Fruit fly (Drosophila melanogaster) whole organism, embryonic: Measurements from ENCODE around the gene Eip63E.

Source experiments
- Adf1 ChIP-seq: fragments of 200-800 bp; sonication (Bioruptor generic); IDR thresholded peaks from 2 replicates; pipeline ENCODE4 v1.3.6; 2022; ENCODE audit warnings: missing biosample characterization, missing genetic modification characterization
- Aef1 ChIP-seq: fragments of 200-800 bp; sonication (Bioruptor generic); IDR thresholded peaks from 3 replicates; pipeline ENCODE4 v1.3.6; 2022; ENCODE audit warnings: missing biosample characterization, missing genetic modification characterization
- Bdp1 ChIP-seq: fragments of 200-800 bp; sonication (Bioruptor generic); optimal IDR thresholded peaks from 3 replicates; lab custom pipeline; 2016; ENCODE audit warnings: missing biosample characterization, missing genetic modification characterization
- Bgb ChIP-seq: fragments of 200-800 bp; sonication (Bioruptor generic); IDR thresholded peaks from 2 replicates; pipeline ENCODE4 v1.3.6; 2022; ENCODE audit warnings: missing biosample characterization, missing genetic modification characterization; ENCODE audit not compliant: partially characterized antibody
- CG10274 ChIP-seq: fragments of 200-800 bp; sonication (Bioruptor generic); optimal IDR thresholded peaks from 3 replicates; lab custom pipeline; 2017; ENCODE audit warnings: missing biosample characterization, mild to moderate bottlenecking, missing genetic modification characterization
- CG10979 ChIP-seq: fragments of 200-800 bp; sonication (Bioruptor generic); optimal IDR thresholded peaks from 2 replicates; lab custom pipeline; 2018; ENCODE audit warnings: missing biosample characterization, mild to moderate bottlenecking, missing genetic modification characterization, moderate library complexity
- CG11456 ChIP-seq: fragments of 200-800 bp; sonication (Bioruptor generic); IDR thresholded peaks from 3 replicates; pipeline ENCODE4 v1.3.6; 2022; ENCODE audit warnings: missing biosample characterization, missing genetic modification characterization
- CG11504 ChIP-seq: fragments of 200-800 bp; sonication (Bioruptor generic); optimal IDR thresholded peaks from 3 replicates; lab custom pipeline; 2019; ENCODE audit warnings: missing biosample characterization, mild to moderate bottlenecking, missing genetic modification characterization, moderate library complexity
- CG12299 ChIP-seq: fragments of 200-800 bp; sonication (Bioruptor generic); optimal IDR thresholded peaks from 2 replicates; lab custom pipeline; 2018; ENCODE audit warnings: missing biosample characterization, mild to moderate bottlenecking, missing genetic modification characterization
- CG16863 ChIP-seq: fragments of 200-800 bp; sonication (Bioruptor generic); optimal IDR thresholded peaks from 3 replicates; lab custom pipeline; 2016; ENCODE audit warnings: missing biosample characterization, missing genetic modification characterization
- CG2116 ChIP-seq: fragments of 200-800 bp; sonication (Bioruptor generic); optimal IDR thresholded peaks from 3 replicates; lab custom pipeline; 2018; ENCODE audit warnings: missing biosample characterization, mild to moderate bottlenecking, missing genetic modification characterization
- CG2120 ChIP-seq: fragments of 200-800 bp; sonication (Bioruptor generic); optimal IDR thresholded peaks from 3 replicates; lab custom pipeline; 2016; ENCODE audit warnings: missing biosample characterization, missing genetic modification characterization
- CG34422 ChIP-seq: fragments of 200-800 bp; sonication (Bioruptor generic); IDR thresholded peaks from 3 replicates; pipeline ENCODE4 v1.3.6; 2022; ENCODE audit warnings: missing biosample characterization, missing genetic modification characterization
- CG6689 ChIP-seq: fragments of 200-800 bp; sonication (Bioruptor generic); IDR thresholded peaks from 2 replicates; pipeline ENCODE4 v1.3.6; 2022; ENCODE audit warnings: missing biosample characterization, missing genetic modification characterization
- CG7271 ChIP-seq: fragments of 200-800 bp; sonication (Bioruptor generic); optimal IDR thresholded peaks from 2 replicates; lab custom pipeline; 2018; ENCODE audit warnings: missing biosample characterization, mild to moderate bottlenecking, missing genetic modification characterization, moderate library complexity
- CG8388 ChIP-seq: fragments of 200-800 bp; sonication (Bioruptor generic); optimal IDR thresholded peaks from 2 replicates; lab custom pipeline; 2019; ENCODE audit warnings: missing biosample characterization, mild to moderate bottlenecking, missing genetic modification characterization, moderate library complexity
- Drgx ChIP-seq: fragments of 200-800 bp; sonication (Bioruptor generic); IDR thresholded peaks from 2 replicates; pipeline ENCODE4 v1.3.6; 2022; ENCODE audit warnings: missing biosample characterization, missing genetic modification characterization
- Ets65A ChIP-seq: fragments of 200-800 bp; sonication (Bioruptor generic); peaks from one replicate; lab custom pipeline; 2016; ENCODE audit warnings: missing biosample characterization, missing genetic modification characterization
- Hey ChIP-seq: fragments of 200-800 bp; sonication (Bioruptor generic); optimal IDR thresholded peaks from 3 replicates; lab custom pipeline; 2018; ENCODE audit warnings: missing biosample characterization, mild to moderate bottlenecking, missing genetic modification characterization
- HmgD ChIP-seq: fragments of 200-800 bp; sonication (Bioruptor generic); optimal IDR thresholded peaks from 3 replicates; lab custom pipeline; 2016; ENCODE audit warnings: missing biosample characterization, missing genetic modification characterization
- Med ChIP-seq: fragments of 200-800 bp; sonication (Bioruptor generic); peaks from one replicate; lab custom pipeline; 2016; ENCODE audit warnings: missing biosample characterization, missing genetic modification characterization, mild to moderate bottlenecking, inconsistent platforms, moderate library complexity
- NFAT ChIP-seq: fragments of 200-800 bp; sonication (Bioruptor generic); IDR thresholded peaks from 2 replicates; pipeline ENCODE4 v1.3.6; 2022; ENCODE audit warnings: missing biosample characterization, missing genetic modification characterization
- NK7.1 ChIP-seq: fragments of 200-800 bp; sonication (Bioruptor generic); optimal IDR thresholded peaks from 3 replicates; lab custom pipeline; 2016; ENCODE audit warnings: missing biosample characterization, missing genetic modification characterization
- PHDP ChIP-seq: fragments of 200-800 bp; sonication (Bioruptor generic); optimal IDR thresholded peaks from 3 replicates; lab custom pipeline; 2018; ENCODE audit warnings: missing biosample characterization, mild to moderate bottlenecking, missing genetic modification characterization, moderate library complexity
- Poxn ChIP-seq: fragments of 200-800 bp; sonication (Bioruptor generic); IDR thresholded peaks from 2 replicates; pipeline ENCODE4 v1.3.6; 2022; ENCODE audit warnings: missing biosample characterization, missing genetic modification characterization
- Usf ChIP-seq: fragments of 200-800 bp; sonication (Bioruptor generic); optimal IDR thresholded peaks from 2 replicates; lab custom pipeline; 2017; ENCODE audit warnings: missing genotype, missing biosample characterization, missing genetic modification characterization
- ab ChIP-seq: fragments of 200-800 bp; sonication (Bioruptor generic); optimal IDR thresholded peaks from 2 replicates; lab custom pipeline; 2016; ENCODE audit warnings: missing biosample characterization, missing genetic modification characterization
- bsh ChIP-seq, 2 experiments: fragments of 200-800 bp; sonication (Bioruptor generic); optimal IDR thresholded peaks; 2 replicates each; lab custom pipeline; 2017 to 2018; ENCODE audit warnings: mild to moderate bottlenecking in 2 of 2, missing biosample characterization in 2 of 2, missing genetic modification characterization in 2 of 2, moderate library complexity in 1 of 2
- chinmo ChIP-seq: fragments of 200-800 bp; sonication (Bioruptor generic); IDR thresholded peaks from 4 replicates; pipeline ENCODE4 v1.3.6; 2022; ENCODE audit warnings: missing biosample characterization, missing genetic modification characterization; ENCODE audit not compliant: partially characterized antibody
- chm ChIP-seq: fragments of 200-800 bp; sonication (Bioruptor generic); IDR thresholded peaks from 2 replicates; pipeline ENCODE4 v1.3.6; 2022; ENCODE audit warnings: missing biosample characterization, missing genetic modification characterization
- emc ChIP-seq: fragments of 200-800 bp; sonication (Bioruptor generic); optimal IDR thresholded peaks from 2 replicates; lab custom pipeline; 2016; ENCODE audit warnings: missing biosample characterization, missing genetic modification characterization
- ewg ChIP-seq: fragments of 200-800 bp; sonication (Bioruptor generic); optimal IDR thresholded peaks from 3 replicates; lab custom pipeline; 2017; ENCODE audit warnings: mild to moderate bottlenecking, missing biosample characterization, missing genetic modification reagents, missing genetic modification characterization
- exex ChIP-seq: fragments of 200-800 bp; sonication (Bioruptor generic); optimal IDR thresholded peaks from 4 replicates; lab custom pipeline; 2018; ENCODE audit warnings: missing biosample characterization, mild to moderate bottlenecking, missing genetic modification characterization, moderate library complexity
- gcm2 ChIP-seq: fragments of 200-800 bp; sonication (Bioruptor generic); optimal IDR thresholded peaks from 2 replicates; lab custom pipeline; 2016; ENCODE audit warnings: missing biosample characterization, missing genetic modification characterization
- lmd ChIP-seq: fragments of 200-800 bp; sonication (Bioruptor generic); IDR thresholded peaks from 2 replicates; pipeline ENCODE4 v1.3.6; 2022; ENCODE audit warnings: missing biosample characterization, missing genetic modification characterization
- org-1 ChIP-seq: fragments of 200-800 bp; sonication (Bioruptor generic); optimal IDR thresholded peaks from 2 replicates; lab custom pipeline; 2017; ENCODE audit warnings: missing biosample characterization, missing genetic modification characterization
- phol ChIP-seq: fragments of 200-800 bp; sonication (Bioruptor generic); optimal IDR thresholded peaks from 3 replicates; lab custom pipeline; 2018; ENCODE audit warnings: missing biosample characterization, mild to moderate bottlenecking, missing genetic modification characterization, moderate library complexity
- prd ChIP-seq, 3 experiments: fragments of >200 bp in 2 of 3; fragments of 200-800 bp in 1 of 3; sonication (Bioruptor generic) in 1 of 3; optimal IDR thresholded peaks in 2 of 3; IDR thresholded peaks in 1 of 3; 2 replicates in 2 of 3; 3 replicates in 1 of 3; pipeline versions ENCODE4 v1.3.6 to Lab custom; 2017 to 2022; ENCODE audit warnings: missing biosample characterization in 1 of 3, missing genetic modification characterization in 1 of 3
- ranshi ChIP-seq: fragments of 200-800 bp; sonication (Bioruptor generic); IDR thresholded peaks from 2 replicates; pipeline ENCODE4 v1.3.6; 2022; ENCODE audit warnings: missing biosample characterization, missing genetic modification characterization
- sens ChIP-seq: fragments of 200-800 bp; sonication (Bioruptor generic); peaks from one replicate; lab custom pipeline; 2016; ENCODE audit warnings: missing biosample characterization, missing genetic modification characterization
- sisA ChIP-seq: fragments of 200-800 bp; sonication (Bioruptor generic); IDR thresholded peaks from 2 replicates; pipeline ENCODE4 v1.3.6; 2022; ENCODE audit warnings: missing biosample characterization, missing genetic modification characterization
- wek ChIP-seq: fragments of 200-800 bp; sonication (Bioruptor generic); optimal IDR thresholded peaks from 3 replicates; lab custom pipeline; 2018; ENCODE audit warnings: missing biosample characterization, mild to moderate bottlenecking, missing genetic modification characterization, moderate library complexity

Eip63E gene

DNA sequence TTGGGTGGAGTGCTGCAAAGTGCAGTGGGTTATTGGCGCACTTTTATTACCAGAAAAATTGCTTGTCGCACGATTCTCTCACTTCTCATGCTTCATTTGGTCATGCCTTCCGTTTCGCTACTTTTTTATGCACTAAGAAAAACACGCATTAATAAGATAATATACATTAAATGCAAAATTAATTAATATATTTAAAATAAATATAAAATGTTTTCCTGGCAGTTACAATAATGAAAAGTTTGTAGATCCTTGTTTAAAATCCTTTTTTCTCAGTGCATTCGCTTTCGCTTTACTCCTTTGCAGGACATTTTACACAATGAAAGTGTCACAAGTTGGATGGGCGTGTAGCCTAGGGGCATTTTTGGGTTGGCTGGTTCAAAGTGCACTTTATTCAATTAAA lies 15.8 kb downstream of the Eip63E start (continued):
- TF ChIP-seq Bdp1 (GFP tag; lab: Kevin White, UChicago) (no peak), Adf1 (GFP tag; lab: Robert Waterston, UW) (no peak), Bgb (no peak), HmgD (GFP tag; lab: Kevin White, UChicago) (no peak), org-1 (GFP tag; lab: Kevin White, UChicago) (no peak), CG11504 (tag; lab: Kevin White, UChicago) (peak; percentile 32), exex (no peak), CG8388 (GFP tag; lab: Kevin White, UChicago) (no peak), phol (tag; lab: Kevin White, UChicago) (peak; percentile 6), CG10979 (tag; lab: Kevin White, UChicago) (peak; percentile 16), CG12299 (tag; lab: Kevin White, UChicago) (no peak), chinmo (GFP tag; lab: Robert Waterston, UW) (no peak)

DNA sequence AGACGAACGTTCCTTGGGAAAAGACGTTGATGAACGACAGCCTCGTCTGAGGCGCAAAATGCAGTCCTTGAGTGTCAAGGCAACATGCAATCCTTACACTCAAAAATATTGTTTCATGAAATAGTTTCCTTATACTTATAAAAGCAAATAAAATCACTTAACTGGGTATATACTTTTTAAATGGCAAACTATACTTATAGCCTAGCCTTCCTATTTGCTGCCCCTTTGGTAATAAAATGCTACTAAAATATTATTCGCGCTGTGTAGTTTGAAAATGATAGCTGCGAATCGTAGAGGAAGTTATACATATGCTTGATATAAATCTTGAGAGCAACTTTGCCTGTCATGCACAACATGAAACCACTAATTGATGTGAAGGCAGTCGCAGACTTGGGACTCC lies 17.3 kb downstream of the Eip63E start:
- TF ChIP-seq PHDP (tag; lab: Kevin White, UChicago) (no peak), Med (GFP tag; lab: Kevin White, UChicago) (peak; percentile 10)
- TF ChIP-seq, all 482 proteins: peak for 1

DNA sequence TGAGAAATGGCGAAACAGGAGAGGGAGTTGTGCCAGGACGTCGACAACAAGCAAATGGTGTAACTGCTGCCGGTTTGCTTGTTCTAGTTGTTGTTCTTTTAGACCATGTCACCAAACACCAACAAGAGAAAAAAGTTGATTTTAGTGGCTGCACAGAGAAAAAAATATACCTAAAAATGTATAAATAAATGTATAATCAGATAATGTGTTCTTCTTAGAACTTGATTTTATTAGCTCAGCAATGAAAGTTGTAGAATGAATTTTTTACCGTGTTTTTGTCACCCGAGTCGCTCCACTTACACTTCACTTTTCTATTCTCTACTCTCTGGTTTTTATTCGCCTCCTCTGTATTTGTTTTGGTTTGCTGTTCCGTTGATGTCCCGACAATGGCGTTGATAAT lies 18.7 kb downstream of the Eip63E start:
- TF ChIP-seq PHDP (tag; lab: Kevin White, UChicago) (no peak), Aef1 (GFP tag; lab: Robert Waterston, UW) (no peak), wek (GFP tag; lab: Kevin White, UChicago) (no peak), CG2120 (GFP tag; lab: Kevin White, UChicago) (no peak), bsh (GFP tag; optimal IDR thresholded peaks at IDR 0.05; lab: Kevin White, UChicago) (peak in 1 of 2 experiments; percentile 18), NFAT (GFP tag; lab: Robert Waterston, UW) (no peak), CG11456 (GFP tag; lab: Robert Waterston, UW) (no peak), NK7.1 (GFP tag; lab: Kevin White, UChicago) (no peak), CG16863 (GFP tag; lab: Kevin White, UChicago) (no peak), sisA (peak; percentile 40; the same call in 1 of the 2 replicates), Ets65A (GFP tag; lab: Kevin White, UChicago) (peak; percentile 8), chm (no peak), CG6689 (no peak), CG2116 (GFP tag; lab: Kevin White, UChicago) (no peak), Usf (GFP tag; lab: Kevin White, UChicago) (no peak), prd (optimal IDR thresholded peaks at IDR 0.05; lab: Kevin White, UChicago) (no peak), prd (GFP tag; IDR thresholded peaks at IDR 0.05; lab: Robert Waterston, UW) (no peak), ab (no peak), ranshi (GFP tag; lab: Robert Waterston, UW) (no peak), sens (GFP tag; lab: Kevin White, UChicago) (peak; percentile 18), CG34422 (GFP tag; lab: Robert Waterston, UW) (no peak), Poxn (GFP tag; lab: Robert Waterston, UW) (no peak), emc (no peak), lmd (GFP tag; lab: Robert Waterston, UW) (0 out of 2 replicates have a peak, but pooled peaks have one; percentile 10), CG10274 (GFP tag; lab: Kevin White, UChicago) (no peak), gcm2 (GFP tag; lab: Kevin White, UChicago) (no peak), CG7271 (tag; lab: Kevin White, UChicago) (no peak), Drgx (GFP tag; lab: Robert Waterston, UW) (peak; percentile 41; the same call in 1 of the 2 replicates), ewg (no peak), Hey (no peak)
